Fruit fly (Drosophila melanogaster) whole organism, adult: ENCODE results near the gene Gpdh3.

ENCODE experiments used
- CG11617 ChIP-seq: fragments of 200-800 bp; sonication (Bioruptor generic); optimal IDR thresholded peaks from 2 replicates; lab custom pipeline; 2017; ENCODE audit warnings: mild to moderate bottlenecking, missing biosample characterization, missing genetic modification reagents, missing genetic modification characterization
- CG12768 ChIP-seq: fragments of 200-800 bp; sonication (Bioruptor generic); optimal IDR thresholded peaks from 2 replicates; lab custom pipeline; 2017; ENCODE audit warnings: missing biosample characterization, missing genetic modification characterization, mild to moderate bottlenecking, moderate library complexity, missing genetic modification reagents
- CG14711 ChIP-seq: fragments of 200-800 bp; sonication (Bioruptor generic); optimal IDR thresholded peaks from 2 replicates; lab custom pipeline; 2018; ENCODE audit warnings: missing biosample characterization, mild to moderate bottlenecking, missing genetic modification characterization, moderate library complexity
- CG1620 ChIP-seq: fragments of 200-800 bp; sonication (Bioruptor generic); optimal IDR thresholded peaks from 2 replicates; lab custom pipeline; 2016; ENCODE audit warnings: missing biosample characterization, missing genetic modification characterization
- CG33017 ChIP-seq: fragments of 200-800 bp; sonication (Bioruptor generic); optimal IDR thresholded peaks from 2 replicates; lab custom pipeline; 2018; ENCODE audit warnings: missing biosample characterization, mild to moderate bottlenecking, missing genetic modification characterization, moderate library complexity
- CG5204 ChIP-seq: fragments of 200-800 bp; sonication (Bioruptor generic); optimal IDR thresholded peaks from 2 replicates; lab custom pipeline; 2016; ENCODE audit warnings: missing biosample characterization, missing genetic modification characterization
- CG7045 ChIP-seq: fragments of 200-800 bp; sonication (Bioruptor generic); optimal IDR thresholded peaks from 2 replicates; lab custom pipeline; 2017; ENCODE audit warnings: missing biosample characterization, mild to moderate bottlenecking, missing genetic modification characterization
- CG7101 ChIP-seq: fragments of 200-800 bp; sonication (Bioruptor generic); optimal IDR thresholded peaks from 2 replicates; lab custom pipeline; 2018; ENCODE audit warnings: missing biosample characterization, mild to moderate bottlenecking, missing genetic modification characterization, moderate library complexity
- Clk ChIP-seq: fragments of 200-800 bp; sonication (Bioruptor generic); optimal IDR thresholded peaks from 2 replicates; lab custom pipeline; 2017; ENCODE audit warnings: missing biosample characterization, missing genetic modification characterization
- Crg-1 ChIP-seq: fragments of 200-800 bp; sonication (Bioruptor generic); optimal IDR thresholded peaks from 2 replicates; lab custom pipeline; 2016; ENCODE audit warnings: missing biosample characterization, missing genetic modification characterization
- Hr96 ChIP-seq: fragments of 200-800 bp; sonication (Bioruptor generic); optimal IDR thresholded peaks from 2 replicates; lab custom pipeline; 2016; ENCODE audit warnings: missing biosample characterization, missing genetic modification characterization
- Mnt ChIP-seq: fragments of 200-800 bp; sonication (Bioruptor generic); optimal IDR thresholded peaks from 2 replicates; lab custom pipeline; 2016; ENCODE audit warnings: missing biosample characterization, mild to moderate bottlenecking, missing genetic modification characterization
- bab1 ChIP-seq: fragments of 200-800 bp; sonication (Bioruptor generic); optimal IDR thresholded peaks from 3 replicates; lab custom pipeline; 2019; ENCODE audit warnings: missing biosample characterization, mild to moderate bottlenecking, missing genetic modification characterization, moderate library complexity
- cic ChIP-seq: fragments of 200-800 bp; sonication (Bioruptor generic); optimal IDR thresholded peaks from 2 replicates; lab custom pipeline; 2017; ENCODE audit warnings: missing biosample characterization, mild to moderate bottlenecking, missing genetic modification characterization, moderate library complexity
- cnc ChIP-seq, 2 experiments: fragments of >200 bp; optimal IDR thresholded peaks; 2 replicates each; lab custom pipeline; 2017
- kay ChIP-seq: fragments of 200-800 bp; sonication (Bioruptor generic); peaks from one replicate; lab custom pipeline; 2016; ENCODE audit warnings: missing biosample characterization, missing genetic modification characterization, borderline replicate concordance
- ovo ChIP-seq: fragments of 200-800 bp; sonication (Bioruptor generic); optimal IDR thresholded peaks from 2 replicates; lab custom pipeline; 2016; ENCODE audit warnings: missing biosample characterization, missing genetic modification characterization
- pad ChIP-seq: fragments of 200-800 bp; sonication (Bioruptor generic); optimal IDR thresholded peaks from 3 replicates; lab custom pipeline; 2017; ENCODE audit warnings: missing biosample characterization, missing genetic modification characterization, mild to moderate bottlenecking, moderate library complexity, missing genetic modification reagents
- tj ChIP-seq: fragments of 200-800 bp; sonication (Bioruptor generic); optimal IDR thresholded peaks from 3 replicates; lab custom pipeline; 2017; ENCODE audit warnings: missing biosample characterization, mild to moderate bottlenecking, missing genetic modification characterization, moderate library complexity
- toe ChIP-seq: fragments of 200-800 bp; sonication (Bioruptor generic); optimal IDR thresholded peaks from 2 replicates; lab custom pipeline; 2016; ENCODE audit warnings: missing biosample characterization, missing genetic modification characterization

Gene Gpdh3

dm6 chr3R:22365660-22366195, 16.1 kb upstream of the Gpdh3 start, which contains the start of gene CG5382:
CG5382 (minus strand) TSS chr3R:22365983.
- TF ChIP-seq pad (GFP tag; lab: Kevin White, UChicago) (no peak), toe (no peak), cnc (optimal IDR thresholded peaks at IDR 0.05; lab: Kevin White, UChicago) (no peak), bab1 (peak; percentile 72)

DNA sequence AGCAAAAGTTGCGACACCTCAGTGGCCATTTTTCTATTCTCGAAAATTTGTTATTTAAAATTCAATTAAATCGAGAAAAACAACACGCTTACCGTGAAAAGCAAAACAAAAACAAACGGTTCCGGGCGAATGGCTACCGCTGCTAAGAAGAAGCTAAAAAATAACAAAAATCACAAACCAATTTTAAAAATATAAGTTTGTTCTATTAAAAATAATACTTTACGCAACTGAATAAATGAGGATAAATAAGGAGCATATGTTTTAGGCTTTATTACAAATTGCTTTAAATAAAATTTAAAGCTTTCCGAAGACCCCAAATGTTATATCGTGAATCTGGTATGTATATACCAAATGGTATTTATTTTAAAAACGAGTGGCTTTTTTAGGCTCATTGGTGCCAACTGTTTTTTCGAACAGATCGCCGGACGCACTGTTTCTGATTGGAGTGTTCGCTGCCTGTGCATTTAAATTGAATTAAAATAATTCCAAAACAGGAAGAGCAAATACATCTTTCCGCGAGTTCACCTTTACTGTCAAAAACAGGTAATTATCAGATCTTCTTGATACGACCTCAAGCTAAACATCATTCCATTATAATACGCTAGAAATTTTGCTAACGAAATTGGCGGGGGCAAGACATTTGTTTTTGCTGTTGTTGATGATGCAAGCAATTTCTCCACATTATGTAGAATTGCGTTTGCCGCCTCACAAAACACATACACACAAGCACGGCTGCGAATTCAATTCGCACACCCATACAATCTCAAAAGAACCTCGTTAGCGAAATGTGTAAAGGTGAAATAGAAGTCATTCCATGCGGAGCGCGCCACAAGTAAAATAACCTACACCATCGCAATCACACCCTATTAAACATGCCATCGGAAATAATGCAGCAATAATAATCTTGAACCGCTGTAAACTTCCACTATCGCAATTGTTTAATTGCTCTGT, 14.4 kb upstream of the Gpdh3 start, which contains the start of the genes Polr3F and PyK:
Gene Polr3F, minus strand, starts transcription at position 248 of the 951 bp plus-strand sequence.
Gene PyK, plus strand, starts transcription at position 411 of the 951 bp plus-strand sequence.
- TF ChIP-seq Hr96 (GFP tag; lab: Kevin White, UChicago): peak; percentile 32
- TF ChIP-seq CG11617 (GFP tag; lab: Kevin White, UChicago): peak; percentile 35
- TF ChIP-seq CG1620 (GFP tag; lab: Kevin White, UChicago): peak; percentile 39
- TF ChIP-seq CG7045 (GFP tag; lab: Kevin White, UChicago): no peak
- TF ChIP-seq kay: no peak
- TF ChIP-seq CG12768 (GFP tag; lab: Kevin White, UChicago): peak; percentile 37
- peak; percentile 34 for TF ChIP-seq Mnt (GFP tag; lab: Kevin White, UChicago)
- TF ChIP-seq toe: peak; percentile 25
- TF ChIP-seq tj: peak; percentile 95
- peak; percentile 16 for TF ChIP-seq pad (GFP tag; lab: Kevin White, UChicago)
- peak; percentile 25 for TF ChIP-seq ovo (GFP tag; lab: Kevin White, UChicago)
- no peak for TF ChIP-seq Clk
- TF ChIP-seq CG7101: peak; percentile 48
- peak; percentile 52 for TF ChIP-seq CG14711 (tag; lab: Kevin White, UChicago)
- no peak for TF ChIP-seq cic (GFP tag; lab: Kevin White, UChicago)

DNA sequence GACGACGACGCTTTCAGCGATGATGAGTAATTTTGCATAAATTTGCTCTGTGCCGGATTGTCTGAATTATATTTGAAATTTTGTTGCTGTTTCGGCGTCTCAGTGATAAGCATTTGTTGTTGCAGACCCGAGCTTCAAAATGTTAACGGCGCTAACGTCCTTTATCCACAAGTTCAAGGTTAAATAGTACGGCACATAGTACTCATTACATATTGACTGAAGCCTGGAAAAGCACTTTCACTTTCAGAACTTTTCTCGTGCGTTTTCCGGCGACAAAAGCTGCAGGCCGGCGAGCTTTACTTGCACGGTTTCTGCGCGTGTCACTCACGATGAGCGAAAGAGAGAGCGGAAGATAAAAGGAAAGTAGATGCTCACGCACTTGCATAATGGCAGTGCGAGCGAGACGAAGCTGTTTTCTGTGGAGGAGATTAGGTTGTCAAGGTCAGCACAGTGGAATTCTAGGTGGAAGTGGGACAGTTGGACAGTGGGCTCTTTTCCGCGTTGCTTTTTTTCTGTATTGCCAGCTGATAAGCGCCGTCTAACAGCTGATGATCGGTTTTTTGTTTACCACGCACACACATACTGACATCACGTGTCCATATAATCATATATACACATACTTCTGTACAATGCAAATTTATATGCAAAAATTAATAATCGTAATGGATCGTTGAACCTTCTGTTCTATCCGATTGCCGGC, 13.6 kb upstream of the Gpdh3 start:
- TF ChIP-seq CG7101 (no peak), CG7045 (GFP tag; lab: Kevin White, UChicago) (peak; percentile 24), CG11617 (GFP tag; lab: Kevin White, UChicago) (peak; percentile 22), tj (no peak), toe (no peak), kay (peak; percentile 60), cic (GFP tag; lab: Kevin White, UChicago) (peak; percentile 83), Crg-1 (GFP tag; lab: Kevin White, UChicago) (no peak), CG33017 (tag; lab: Kevin White, UChicago) (peak; percentile 26), ovo (GFP tag; lab: Kevin White, UChicago) (no peak), CG5204 (GFP tag; lab: Kevin White, UChicago) (no peak)

dm6 chr3R:22368777-22369214, 13.0 kb upstream of the Gpdh3 start:
- TF ChIP-seq CG33017 (tag; lab: Kevin White, UChicago) (peak; percentile 30), Mnt (GFP tag; lab: Kevin White, UChicago) (no peak), cic (GFP tag; lab: Kevin White, UChicago) (no peak), Clk (no peak), CG7045 (GFP tag; lab: Kevin White, UChicago) (peak; percentile 53), bab1 (peak; percentile 2), ovo (GFP tag; lab: Kevin White, UChicago) (no peak), Hr96 (GFP tag; lab: Kevin White, UChicago) (peak; percentile 72), CG7101 (peak; percentile 52), kay (peak; percentile 79), Crg-1 (GFP tag; lab: Kevin White, UChicago) (no peak), CG11617 (GFP tag; lab: Kevin White, UChicago) (peak; percentile 19), toe (no peak), CG5204 (GFP tag; lab: Kevin White, UChicago) (no peak)

dm6 chr3R:22372535-22372934, 9.3 kb upstream of the Gpdh3 start, which contains the start of gene CG7069:
CG7069 (plus strand) TSS chr3R:22372835.
- no peak for TF ChIP-seq cic (GFP tag; lab: Kevin White, UChicago)
- TF ChIP-seq kay: no peak
- no peak for TF ChIP-seq CG7101
- TF ChIP-seq tj: no peak
- TF ChIP-seq CG11617 (GFP tag; lab: Kevin White, UChicago): no peak
- no peak for TF ChIP-seq Mnt (GFP tag; lab: Kevin White, UChicago)
- TF ChIP-seq CG14711 (tag; lab: Kevin White, UChicago): no peak
- TF ChIP-seq CG1620 (GFP tag; lab: Kevin White, UChicago): no peak
- TF ChIP-seq Crg-1 (GFP tag; lab: Kevin White, UChicago): no peak
- TF ChIP-seq toe: no peak
- TF ChIP-seq cnc (optimal IDR thresholded peaks at IDR 0.05; lab: Kevin White, UChicago): no peak

DNA sequence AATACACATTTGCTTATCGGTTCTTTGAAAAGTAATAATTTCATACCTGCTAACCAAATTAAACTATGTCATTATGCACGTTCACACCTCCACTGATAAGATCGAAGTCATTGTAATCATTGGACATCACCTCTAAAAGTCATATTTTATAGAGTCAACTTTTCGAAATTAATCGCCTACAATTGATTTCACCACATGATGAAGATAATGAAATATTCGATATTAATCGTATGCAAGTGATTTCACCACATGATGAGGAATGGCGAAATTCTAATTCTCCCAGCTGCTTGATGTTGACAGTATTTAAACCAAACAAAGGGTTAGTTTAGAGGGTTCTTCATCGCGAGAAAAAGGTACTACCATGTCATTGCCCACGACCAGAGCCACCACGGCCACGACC, 6.2 kb upstream of the Gpdh3 start, which contains the start of gene CG18596:
Gene CG18596, plus strand, starts transcription at position 250 of the 400 bp plus-strand sequence.
- no peak for TF ChIP-seq CG11617 (GFP tag; lab: Kevin White, UChicago)
- no peak for TF ChIP-seq tj
- TF ChIP-seq Clk: no peak
- no peak for TF ChIP-seq Hr96 (GFP tag; lab: Kevin White, UChicago)
- TF ChIP-seq CG12768 (GFP tag; lab: Kevin White, UChicago): no peak
- TF ChIP-seq CG33017 (tag; lab: Kevin White, UChicago): no peak
- TF ChIP-seq bab1: no peak
